Worm (Caenorhabditis elegans) whole organism, young adult: Measurements from ENCODE around the gene daf-36.

Source experiments
- B0261.1 ChIP-seq: sonication (generic microtip); optimal IDR thresholded peaks from 2 replicates; lab custom pipeline; 2016; ENCODE audit warnings: mild to moderate bottlenecking, missing genetic modification characterization, moderate library complexity, missing compliant biosample characterization
- K12H6.12 ChIP-seq: fragments of 200-800 bp; sonication (Bioruptor generic); optimal IDR thresholded peaks from 2 replicates; lab custom pipeline; 2018; ENCODE audit warnings: mild to moderate bottlenecking, missing genetic modification characterization, missing compliant biosample characterization
- ama-1 ChIP-seq, 3 experiments: fragments of 150-350 bp in 1 of 3; sonication (generic microtip) in 2 of 3; optimal IDR thresholded peaks; 2 replicates each; lab custom pipeline; 2014 to 2018; ENCODE audit warnings: missing biosample characterization in 2 of 3, missing genetic modification characterization in 2 of 3, missing genetic modification reagents in 2 of 3
- bed-2 ChIP-seq: fragments of 200-800 bp; sonication (Bioruptor generic); IDR thresholded peaks from 2 replicates; pipeline ENCODE4 v1.3.6; 2022; ENCODE audit warnings: missing genetic modification reagents, missing genetic modification characterization, missing compliant biosample characterization
- let-607 ChIP-seq, 2 experiments: fragments of 200-800 bp in 1 of 2; sonication (Bioruptor generic) in 1 of 2; sonication (generic microtip) in 1 of 2; optimal IDR thresholded peaks; 2 replicates each; lab custom pipeline; 2016 to 2018; ENCODE audit warnings: mild to moderate bottlenecking in 2 of 2, missing compliant biosample characterization in 2 of 2, missing genetic modification characterization in 2 of 2, moderate library complexity in 2 of 2, missing genotype in 1 of 2
- mcd-1 ChIP-seq: fragments of 200-800 bp; sonication (Bioruptor generic); IDR thresholded peaks from 2 replicates; pipeline ENCODE4 v1.3.6; 2022; ENCODE audit warnings: missing genetic modification reagents, missing genetic modification characterization, missing compliant biosample characterization
- mes-4 ChIP-seq: sonication (generic microtip); optimal IDR thresholded peaks from 2 replicates; lab custom pipeline; 2016; ENCODE audit warnings: missing genotype, missing genetic modification characterization, missing compliant biosample characterization
- snpc-1.3 ChIP-seq: sonication (generic microtip); optimal IDR thresholded peaks from 2 replicates; lab custom pipeline; 2017; ENCODE audit warnings: missing genetic modification characterization, mild to moderate bottlenecking, missing compliant biosample characterization, antibody characterized with exemption, moderate library complexity, missing genotype, missing genetic modification reagents; ENCODE audit not compliant: insufficient read depth
- snpc-4 ChIP-seq, 5 experiments: fragments of 150-350 bp in 1 of 5; sonication (generic microtip) in 4 of 5; optimal IDR thresholded peaks; 2 replicates each; lab custom pipeline; 2014 to 2018; ENCODE audit warnings: missing genetic modification characterization in 5 of 5, missing biosample characterization in 3 of 5, antibody characterized with exemption in 2 of 5, mild to moderate bottlenecking in 2 of 5, missing compliant biosample characterization in 2 of 5, missing genotype in 2 of 5, moderate library complexity in 2 of 5, missing genetic modification reagents in 1 of 5
- unc-130 ChIP-seq: sonication (generic microtip); optimal IDR thresholded peaks from 2 replicates; lab custom pipeline; 2016; ENCODE audit warnings: missing genetic modification reagents, missing genetic modification characterization, missing compliant biosample characterization
- ztf-22 ChIP-seq: fragments of 200-800 bp; sonication (Bioruptor generic); optimal IDR thresholded peaks from 2 replicates; lab custom pipeline; 2018; ENCODE audit warnings: mild to moderate bottlenecking, missing genetic modification characterization, moderate library complexity, missing compliant biosample characterization
- ztf-3 ChIP-seq: fragments of 200-800 bp; sonication (Bioruptor generic); optimal IDR thresholded peaks from 2 replicates; lab custom pipeline; 2018; ENCODE audit warnings: mild to moderate bottlenecking, missing genetic modification characterization, missing compliant biosample characterization

ce11 chrV:10225610-10226009 lies at the start of gene daf-36:
- TF ChIP-seq K12H6.12 (tag; lab: Kevin White, UChicago) (no peak), mes-4 (tag; lab: Kevin White, UChicago) (no peak), ztf-3 (no peak), snpc-4 (GFP tag; optimal IDR thresholded peaks at IDR 0.05; lab: Kevin White, UChicago) (no peak), snpc-4 (tag; optimal IDR thresholded peaks at IDR 0.05; lab: Kevin White, UChicago) (no peak), let-607 (tag; optimal IDR thresholded peaks at IDR 0.05; lab: Kevin White, UChicago) (no peak), B0261.1 (no peak), ztf-22 (GFP tag; lab: Kevin White, UChicago) (no peak), mcd-1 (GFP tag; lab: Robert Waterston, UW) (no peak), ama-1 (optimal IDR thresholded peaks at IDR 0.05; lab: Kevin White, UChicago) (no peak), ama-1 (GFP tag; optimal IDR thresholded peaks at IDR 0.05; lab: Kevin White, UChicago) (no peak), snpc-1.3 (tag; lab: Kevin White, UChicago) (no peak), unc-130 (GFP tag; lab: Kevin White, UChicago) (no peak), bed-2 (no peak)
